Fruit fly (Drosophila melanogaster) S2 (cell line): ENCODE measurements around the gene ph-d.

Experiments
- CG8478 ChIP-seq: fragments of >200 bp; optimal IDR thresholded peaks from 2 replicates; lab custom pipeline; 2018
- CTCF ChIP-seq, 2 experiments: fragments of >200 bp; optimal IDR thresholded peaks; 2 replicates each; lab custom pipeline; 2018

DNA sequence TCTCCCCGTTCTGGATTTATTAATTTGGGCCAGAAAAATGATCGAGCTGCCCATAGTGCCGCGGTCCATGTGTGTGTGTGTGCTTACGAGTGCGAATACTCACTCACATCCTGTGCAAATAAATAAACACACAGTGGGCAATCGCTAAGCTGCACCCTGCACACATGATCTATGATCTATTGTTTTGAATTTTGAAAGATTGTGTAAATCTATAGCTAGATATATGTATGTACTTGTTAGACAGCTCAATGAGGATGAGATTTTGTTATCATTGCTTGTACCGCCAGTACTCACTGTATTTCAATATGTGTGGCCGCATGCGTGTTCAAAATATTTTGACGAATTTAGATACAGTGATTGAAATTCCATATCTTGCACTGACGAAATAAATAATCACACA, 40.0 kb downstream of the ph-d start:
- TF ChIP-seq CG8478 (lab: Kevin White, UChicago) (no peak), CTCF (optimal IDR thresholded peaks at IDR 0.05; lab: Kevin White, UChicago) (no peak)
